Worm (Caenorhabditis elegans) whole organism, mixed stage, embryonic: ENCODE measurements around the gene F44E5.4.

Source experiments
- M03D4.4 ChIP-seq: sonication (generic microtip); optimal IDR thresholded peaks from 2 replicates; lab custom pipeline; 2017; ENCODE audit warnings: mild to moderate bottlenecking, missing genetic modification characterization, missing compliant biosample characterization
- bed-3 ChIP-seq: fragments of 200-800 bp; sonication (Bioruptor generic); optimal IDR thresholded peaks from 3 replicates; lab custom pipeline; 2018; ENCODE audit warnings: mild to moderate bottlenecking, missing genetic modification characterization, moderate library complexity, missing compliant biosample characterization
- blmp-1 ChIP-seq: fragments of 150-350 bp; optimal IDR thresholded peaks from 2 replicates; lab custom pipeline; 2014; ENCODE audit warnings: missing biosample characterization, missing genetic modification characterization
- ceh-39 ChIP-seq: fragments of 150-350 bp; optimal IDR thresholded peaks from 2 replicates; lab custom pipeline; 2014; ENCODE audit warnings: missing biosample characterization, missing genetic modification characterization
- ceh-43 ChIP-seq: fragments of 200-800 bp; sonication (Bioruptor generic); optimal IDR thresholded peaks from 2 replicates; lab custom pipeline; 2018; ENCODE audit warnings: mild to moderate bottlenecking, missing genetic modification characterization, moderate library complexity, missing compliant biosample characterization
- ceh-83 ChIP-seq: fragments of 200-800 bp; sonication (Bioruptor generic); optimal IDR thresholded peaks from 2 replicates; lab custom pipeline; 2018; ENCODE audit warnings: mild to moderate bottlenecking, missing genetic modification characterization, missing compliant biosample characterization
- ces-1 ChIP-seq: fragments of 150-350 bp; optimal IDR thresholded peaks from 2 replicates; lab custom pipeline; 2014; ENCODE audit warnings: missing biosample characterization, missing genetic modification reagents, missing genetic modification characterization
- cnd-1 ChIP-seq: fragments of 200-800 bp; sonication (Bioruptor generic); optimal IDR thresholded peaks from 2 replicates; lab custom pipeline; 2018; ENCODE audit warnings: mild to moderate bottlenecking, missing genetic modification characterization, missing compliant biosample characterization
- drap-1 ChIP-seq: fragments of 200-800 bp; sonication (Bioruptor generic); optimal IDR thresholded peaks from 3 replicates; lab custom pipeline; 2018; ENCODE audit warnings: mild to moderate bottlenecking, missing genetic modification characterization, missing compliant biosample characterization
- elt-1 ChIP-seq: sonication (generic microtip); optimal IDR thresholded peaks from 2 replicates; lab custom pipeline; 2017; ENCODE audit warnings: missing genetic modification characterization, mild to moderate bottlenecking, missing compliant biosample characterization, antibody characterized with exemption, moderate library complexity, borderline replicate concordance; ENCODE audit not compliant: insufficient read depth
- elt-3 ChIP-seq: fragments of 150-350 bp; optimal IDR thresholded peaks from 2 replicates; lab custom pipeline; 2014; ENCODE audit warnings: missing biosample characterization, missing genetic modification characterization
- flh-1 ChIP-seq: fragments of 200-800 bp; sonication (Bioruptor generic); optimal IDR thresholded peaks from 2 replicates; lab custom pipeline; 2018; ENCODE audit warnings: mild to moderate bottlenecking, missing genetic modification characterization, moderate library complexity, missing compliant biosample characterization
- ham-2 ChIP-seq: fragments of 200-800 bp; sonication (Bioruptor generic); optimal IDR thresholded peaks from 2 replicates; lab custom pipeline; 2018; ENCODE audit warnings: mild to moderate bottlenecking, missing genetic modification characterization, missing compliant biosample characterization
- hlh-1 ChIP-seq: fragments of 150-350 bp; optimal IDR thresholded peaks from 2 replicates; lab custom pipeline; 2014; ENCODE audit warnings: missing biosample characterization, missing genetic modification reagents, missing genetic modification characterization
- lin-13 ChIP-seq: fragments of 150-350 bp; optimal IDR thresholded peaks from 2 replicates; lab custom pipeline; 2014; ENCODE audit warnings: missing biosample characterization, missing genetic modification characterization
- lin-32 ChIP-seq: fragments of 200-800 bp; sonication (Bioruptor generic); optimal IDR thresholded peaks from 2 replicates; lab custom pipeline; 2018; ENCODE audit warnings: mild to moderate bottlenecking, missing genetic modification characterization, missing compliant biosample characterization
- lsy-2 ChIP-seq: fragments of 150-350 bp; optimal IDR thresholded peaks from 2 replicates; lab custom pipeline; 2014; ENCODE audit warnings: missing biosample characterization, missing genetic modification characterization
- mab-5 ChIP-seq: fragments of 150-350 bp; optimal IDR thresholded peaks from 2 replicates; lab custom pipeline; 2014; ENCODE audit warnings: missing biosample characterization, missing genetic modification characterization
- mep-1 ChIP-seq: fragments of 150-350 bp; optimal IDR thresholded peaks from 2 replicates; lab custom pipeline; 2017; ENCODE audit warnings: missing biosample characterization, missing genetic modification reagents, missing genetic modification characterization, inconsistent platforms
- mls-2 ChIP-seq: sonication (generic microtip); optimal IDR thresholded peaks from 2 replicates; lab custom pipeline; 2016; ENCODE audit warnings: mild to moderate bottlenecking, missing genetic modification characterization, moderate library complexity, missing compliant biosample characterization
- nhr-12 ChIP-seq: fragments of 150-350 bp; optimal IDR thresholded peaks from 2 replicates; lab custom pipeline; 2014; ENCODE audit warnings: missing biosample characterization, missing genetic modification characterization
- nhr-2 ChIP-seq: fragments of 150-350 bp; optimal IDR thresholded peaks from 2 replicates; lab custom pipeline; 2014; ENCODE audit warnings: missing biosample characterization, missing genetic modification characterization
- nhr-237 ChIP-seq: fragments of 150-350 bp; optimal IDR thresholded peaks from 2 replicates; lab custom pipeline; 2014; ENCODE audit warnings: missing biosample characterization, missing genetic modification characterization
- nhr-28 ChIP-seq: fragments of 150-350 bp; optimal IDR thresholded peaks from 2 replicates; lab custom pipeline; 2014; ENCODE audit warnings: missing biosample characterization, missing genetic modification characterization
- nhr-76 ChIP-seq: sonication (generic microtip); optimal IDR thresholded peaks from 2 replicates; lab custom pipeline; 2017; ENCODE audit warnings: missing biosample characterization, missing genetic modification characterization
- pha-4 ChIP-seq: fragments of 150-350 bp; optimal IDR thresholded peaks from 2 replicates; lab custom pipeline; 2018; ENCODE audit warnings: missing biosample characterization, missing genetic modification reagents, missing genetic modification characterization
- sem-2 ChIP-seq: fragments of 200-800 bp; sonication (Bioruptor generic); optimal IDR thresholded peaks from 2 replicates; lab custom pipeline; 2018; ENCODE audit warnings: mild to moderate bottlenecking, missing genetic modification characterization, missing compliant biosample characterization
- snpc-4 ChIP-seq: fragments of 150-350 bp; optimal IDR thresholded peaks from 2 replicates; lab custom pipeline; 2014; ENCODE audit warnings: missing biosample characterization, missing genetic modification characterization
- sptf-1 ChIP-seq: sonication (generic microtip); optimal IDR thresholded peaks from 2 replicates; lab custom pipeline; 2017; ENCODE audit warnings: mild to moderate bottlenecking, missing genetic modification characterization, moderate library complexity, missing compliant biosample characterization
- tbx-8 ChIP-seq: fragments of 200-800 bp; sonication (Bioruptor generic); optimal IDR thresholded peaks from 2 replicates; lab custom pipeline; 2018; ENCODE audit warnings: mild to moderate bottlenecking, missing genetic modification characterization, moderate library complexity, missing compliant biosample characterization
- unc-120 ChIP-seq: sonication (generic microtip); optimal IDR thresholded peaks from 2 replicates; lab custom pipeline; 2017; ENCODE audit warnings: missing genetic modification characterization, missing compliant biosample characterization; ENCODE audit not compliant: poor library complexity, severe bottlenecking
- unc-39 ChIP-seq: fragments of 150-350 bp; optimal IDR thresholded peaks from 2 replicates; lab custom pipeline; 2014; ENCODE audit warnings: missing biosample characterization, missing genetic modification characterization
- unc-62 ChIP-seq: fragments of 150-350 bp; optimal IDR thresholded peaks from 2 replicates; lab custom pipeline; 2014; ENCODE audit warnings: missing biosample characterization, missing genetic modification reagents, missing genetic modification characterization
- zip-8 ChIP-seq: fragments of 150-350 bp; optimal IDR thresholded peaks from 2 replicates; lab custom pipeline; 2014; ENCODE audit warnings: missing biosample characterization, missing genetic modification characterization
- ztf-11 ChIP-seq: fragments of 150-350 bp; optimal IDR thresholded peaks from 2 replicates; lab custom pipeline; 2014; ENCODE audit warnings: missing biosample characterization, missing genetic modification characterization

Gene F44E5.4

ce11 chrII:11753186-11753585 is 5.9 kb downstream of the F44E5.4 start:
- TF ChIP-seq ham-2 (GFP tag; lab: Kevin White, UChicago) (no peak), ces-1 (GFP tag; lab: Kevin White, UChicago) (peak; percentile 71)

- TF ChIP-seq lin-32 (GFP tag; lab: Kevin White, UChicago) (no peak), mls-2 (peak; percentile 54), mep-1 (tag; lab: Kevin White, UChicago) (peak; percentile 22), sem-2 (GFP tag; lab: Kevin White, UChicago) (no peak), unc-62 (GFP tag; lab: Kevin White, UChicago) (peak; percentile 15), ces-1 (GFP tag; lab: Kevin White, UChicago) (peak; percentile 76)
Observed at ce11 chrII:11751615-11752174, 7.4 kb downstream of the F44E5.4 start.

- TF ChIP-seq ceh-43 (GFP tag; lab: Kevin White, UChicago): no peak
- no peak for TF ChIP-seq elt-3
- TF ChIP-seq flh-1: peak; percentile 32
- TF ChIP-seq ceh-39 (tag; lab: Kevin White, UChicago): peak; percentile 31
- TF ChIP-seq ceh-83 (GFP tag; lab: Kevin White, UChicago): peak; percentile 74
- no peak for TF ChIP-seq nhr-12 (tag; lab: Kevin White, UChicago)
- TF ChIP-seq ces-1 (GFP tag; lab: Kevin White, UChicago): peak; percentile 42
- TF ChIP-seq pha-4: peak; percentile 74
- peak; percentile 22 for TF ChIP-seq nhr-2 (tag; lab: Kevin White, UChicago)
- peak; percentile 67 for TF ChIP-seq lsy-2
- TF ChIP-seq mls-2: peak; percentile 65
- TF ChIP-seq tbx-8: peak; percentile 51
- peak; percentile 99 for TF ChIP-seq ham-2 (GFP tag; lab: Kevin White, UChicago)
- TF ChIP-seq unc-39 (tag; lab: Kevin White, UChicago): peak; percentile 9
- TF ChIP-seq blmp-1: no peak
- no peak for TF ChIP-seq nhr-28 (tag; lab: Kevin White, UChicago)
- TF ChIP-seq lin-32 (GFP tag; lab: Kevin White, UChicago): peak; percentile 36
- TF ChIP-seq nhr-237 (tag; lab: Kevin White, UChicago): peak; percentile 35
- TF ChIP-seq ztf-11 (tag; lab: Kevin White, UChicago): no peak
- TF ChIP-seq mep-1 (tag; lab: Kevin White, UChicago): peak; percentile 65
- no peak for TF ChIP-seq sem-2 (GFP tag; lab: Kevin White, UChicago)
- peak; percentile 99 for TF ChIP-seq unc-120 (tag; lab: Kevin White, UChicago)
- peak; percentile 54 for TF ChIP-seq lin-13
- TF ChIP-seq mab-5 (tag; lab: Kevin White, UChicago): no peak
- peak; percentile 78 for TF ChIP-seq drap-1 (GFP tag; lab: Kevin White, UChicago)
- TF ChIP-seq zip-8: no peak
- TF ChIP-seq unc-62 (GFP tag; lab: Kevin White, UChicago): peak; percentile 71
- TF ChIP-seq cnd-1 (tag; lab: Kevin White, UChicago): peak; percentile 29
- TF ChIP-seq snpc-4 (tag; lab: Kevin White, UChicago): no peak
- TF ChIP-seq M03D4.4 (tag; lab: Kevin White, UChicago): peak; percentile 83
- no peak for TF ChIP-seq bed-3 (GFP tag; lab: Kevin White, UChicago)
- TF ChIP-seq hlh-1: peak; percentile 76
- no peak for TF ChIP-seq nhr-76 (tag; lab: Kevin White, UChicago)
- no peak for TF ChIP-seq elt-1 (tag; lab: Kevin White, UChicago)
- TF ChIP-seq sptf-1 (tag; lab: Kevin White, UChicago): peak; percentile 58
Observed at ce11 chrII:11749490-11750172, 9.5 kb downstream of the F44E5.4 start.
